Worm (Caenorhabditis elegans): ENCODE measurements around the gene F48A11.4.

F48A11.4 gene

ce11 chrII:247736-248135 lies 31.3 kb upstream of the F48A11.4 start:
- TF ChIP-seq fkh-10 (GFP tag; optimal IDR thresholded peaks at IDR 0.05) (no peak), nhr-76 (tag; optimal IDR thresholded peaks at IDR 0.05) (no peak), jun-1 (tag; optimal IDR thresholded peaks at IDR 0.05) (no peak), nhr-237 (tag; optimal IDR thresholded peaks at IDR 0.05) (no peak), nhr-28 (tag; optimal IDR thresholded peaks at IDR 0.05) (no peak), ceh-16 (tag; optimal IDR thresholded peaks at IDR 0.05) (no peak), pqm-1 (tag; optimal IDR thresholded peaks at IDR 0.05) (no peak), ama-1 (optimal IDR thresholded peaks at IDR 0.05) (no peak), nhr-23 (tag; optimal IDR thresholded peaks at IDR 0.05) (no peak), eor-1 (tag; optimal IDR thresholded peaks at IDR 0.05) (no peak), snpc-4 (tag; optimal IDR thresholded peaks at IDR 0.05) (no peak), zag-1 (tag; optimal IDR thresholded peaks at IDR 0.05) (no peak), ztf-4 (tag; optimal IDR thresholded peaks at IDR 0.05) (no peak), nhr-77 (tag; optimal IDR thresholded peaks at IDR 0.05) (no peak), nhr-12 (tag; optimal IDR thresholded peaks at IDR 0.05) (no peak), nhr-25 (tag; optimal IDR thresholded peaks at IDR 0.05) (no peak), elt-2 (tag; optimal IDR thresholded peaks at IDR 0.05) (no peak), sea-2 (GFP tag; optimal IDR thresholded peaks at IDR 0.05) (no peak), elt-1 (tag; optimal IDR thresholded peaks at IDR 0.05) (no peak)

- TF ChIP-seq elt-2 (tag; optimal IDR thresholded peaks at IDR 0.05) = peak; percentile 92
- no peak for TF ChIP-seq lin-15B (tag; optimal IDR thresholded peaks at IDR 0.05)
- TF ChIP-seq pqm-1 (tag; optimal IDR thresholded peaks at IDR 0.05) = peak; percentile 100
- peak; percentile 75 for TF ChIP-seq skn-1 (tag; optimal IDR thresholded peaks at IDR 0.05)
Observed at ce11 chrII:240043-240442, 23.6 kb upstream of the F48A11.4 start.

- no peak for TF ChIP-seq unc-62 (GFP tag; optimal IDR thresholded peaks at IDR 0.05)
- no peak for TF ChIP-seq hmg-11 (tag; optimal IDR thresholded peaks at IDR 0.05)
- no peak for TF ChIP-seq nhr-67 (tag; optimal IDR thresholded peaks at IDR 0.05)
- no peak for TF ChIP-seq ztf-4 (tag; optimal IDR thresholded peaks at IDR 0.05)
- TF ChIP-seq jun-1 (tag; optimal IDR thresholded peaks at IDR 0.05) = no peak
- no peak for TF ChIP-seq eor-1 (tag; optimal IDR thresholded peaks at IDR 0.05)
- TF ChIP-seq nhr-237 (tag; optimal IDR thresholded peaks at IDR 0.05) = no peak
- TF ChIP-seq R02D3.7 (tag; optimal IDR thresholded peaks at IDR 0.05) = no peak
- TF ChIP-seq nhr-76 (tag; optimal IDR thresholded peaks at IDR 0.05) = no peak
- no peak for TF ChIP-seq ZK546.5 (tag; optimal IDR thresholded peaks at IDR 0.05)
- TF ChIP-seq snpc-4 (tag; optimal IDR thresholded peaks at IDR 0.05) = no peak
- no peak for TF ChIP-seq egl-5 (tag; optimal IDR thresholded peaks at IDR 0.05)
- TF ChIP-seq nhr-77 (tag; optimal IDR thresholded peaks at IDR 0.05) = no peak
- no peak for TF ChIP-seq nhr-12 (tag; optimal IDR thresholded peaks at IDR 0.05)
Observed at ce11 chrII:237721-238120, 21.3 kb upstream of the F48A11.4 start, which contains the start of gene laat-1. Gene laat-1 (minus strand): TSS chrII:237821.

- TF ChIP-seq aly-2 (tag; optimal IDR thresholded peaks at IDR 0.05) = no peak
- no peak for TF ChIP-seq pha-4 (tag; optimal IDR thresholded peaks at IDR 0.05)
- no peak for TF ChIP-seq nhr-11 (tag; optimal IDR thresholded peaks at IDR 0.05)
Observed at ce11 chrII:232641-233040, 16.2 kb upstream of the F48A11.4 start, which contains the start of gene Y43H11AL.1. Gene Y43H11AL.1 (minus strand): TSS chrII:232741.

ce11 chrII:221212-221611 lies 4.8 kb upstream of the F48A11.4 start:
- no peak for TF ChIP-seq ztf-11 (tag; optimal IDR thresholded peaks at IDR 0.05)
- peak; percentile 86 for TF ChIP-seq nfya-1 (tag; optimal IDR thresholded peaks at IDR 0.05; ENCODE audit: insufficient read depth)
- TF ChIP-seq ceh-9 (tag; optimal IDR thresholded peaks at IDR 0.05) = no peak
- peak; percentile 37 for TF ChIP-seq skn-1 (tag; optimal IDR thresholded peaks at IDR 0.05)
- TF ChIP-seq jun-1 (tag; optimal IDR thresholded peaks at IDR 0.05) = peak; percentile 81
- TF ChIP-seq ceh-28 (tag; optimal IDR thresholded peaks at IDR 0.05) = peak; percentile 75
- no peak for TF ChIP-seq nhr-28 (tag; optimal IDR thresholded peaks at IDR 0.05)
- no peak for TF ChIP-seq ceh-82 (tag; optimal IDR thresholded peaks at IDR 0.05)
- TF ChIP-seq nhr-23 (tag; optimal IDR thresholded peaks at IDR 0.05) = peak; percentile 81
- peak; percentile 34 for TF ChIP-seq lsy-12 (tag; optimal IDR thresholded peaks at IDR 0.05)
- TF ChIP-seq lin-15B (tag; optimal IDR thresholded peaks at IDR 0.05) = peak; percentile 71
- peak; percentile 46 for TF ChIP-seq pqm-1 (tag; optimal IDR thresholded peaks at IDR 0.05)
- no peak for TF ChIP-seq egl-27 (tag; optimal IDR thresholded peaks at IDR 0.05)
- no peak for TF ChIP-seq nhr-11 (tag; optimal IDR thresholded peaks at IDR 0.05)
- TF ChIP-seq unc-39 (tag; optimal IDR thresholded peaks at IDR 0.05) = no peak
- peak; percentile 56 for TF ChIP-seq elt-2 (tag; optimal IDR thresholded peaks at IDR 0.05)
- TF ChIP-seq nhr-25 (tag; optimal IDR thresholded peaks at IDR 0.05) = peak; percentile 96
- TF ChIP-seq unc-62 (GFP tag; optimal IDR thresholded peaks at IDR 0.05) = peak; percentile 64
- peak; percentile 66 for TF ChIP-seq elt-1 (tag; optimal IDR thresholded peaks at IDR 0.05)
- TF ChIP-seq egl-5 (tag; optimal IDR thresholded peaks at IDR 0.05) = peak; percentile 15
- TF ChIP-seq snpc-4 (tag; optimal IDR thresholded peaks at IDR 0.05) = peak; percentile 37
- TF ChIP-seq sea-2 (GFP tag; optimal IDR thresholded peaks at IDR 0.05) = no peak
- peak; percentile 41 for TF ChIP-seq ama-1 (optimal IDR thresholded peaks at IDR 0.05)
- peak; percentile 40 for TF ChIP-seq mdl-1 (tag; optimal IDR thresholded peaks at IDR 0.05)
- no peak for TF ChIP-seq zag-1 (tag; optimal IDR thresholded peaks at IDR 0.05)
- TF ChIP-seq mml-1 (tag; optimal IDR thresholded peaks at IDR 0.05) = no peak
- peak; percentile 47 for TF ChIP-seq pha-4 (tag; optimal IDR thresholded peaks at IDR 0.05)
- TF ChIP-seq ceh-16 (tag; optimal IDR thresholded peaks at IDR 0.05) = no peak
- TF ChIP-seq tbx-2 (tag; optimal IDR thresholded peaks at IDR 0.05) = peak; percentile 58
- peak; percentile 3 for TF ChIP-seq R02D3.7 (tag; optimal IDR thresholded peaks at IDR 0.05)
- TF ChIP-seq fkh-2 (tag; optimal IDR thresholded peaks at IDR 0.05) = no peak
- no peak for TF ChIP-seq nhr-237 (tag; optimal IDR thresholded peaks at IDR 0.05)
- TF ChIP-seq hmg-11 (tag; optimal IDR thresholded peaks at IDR 0.05) = peak; percentile 85
- TF ChIP-seq lin-39 (tag; optimal IDR thresholded peaks at IDR 0.05) = peak; percentile 95

All from whole organism, L3 larva.